Fruit fly (Drosophila melanogaster): ENCODE measurements around the gene Remo.

Gene Remo

DNA sequence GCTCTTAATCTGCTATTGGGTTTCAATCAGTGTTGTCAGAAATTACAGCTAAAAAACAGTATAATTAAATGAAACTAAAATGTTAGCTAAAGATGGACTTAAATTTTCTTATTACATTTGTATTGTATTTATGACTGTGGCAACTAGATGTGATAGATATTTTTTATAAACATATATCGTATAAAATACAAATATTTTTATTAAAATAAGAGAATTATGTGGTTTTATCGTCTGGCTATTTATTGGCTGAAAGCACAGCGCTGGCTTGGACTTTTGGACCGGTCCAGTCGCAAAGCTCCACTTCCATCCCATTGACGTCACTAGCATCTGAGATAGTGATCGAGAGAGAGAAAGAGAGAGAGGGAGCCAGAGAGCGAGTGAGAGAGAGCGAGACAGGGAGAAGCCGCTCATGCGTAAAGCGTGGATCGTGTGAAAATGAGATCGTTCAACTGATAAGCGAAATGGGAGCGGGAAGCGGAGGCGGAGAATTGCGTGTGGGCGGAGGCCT is 31.6 kb downstream of the Remo start (continued):
- TF ChIP-seq CG43689 (GFP tag; IDR thresholded peaks at IDR 0.05) (no peak), CG1529 (GFP tag; optimal IDR thresholded peaks at IDR 0.05) (no peak), CG14014 (GFP tag; IDR thresholded peaks at IDR 0.05) (no peak), Bdp1 (GFP tag; optimal IDR thresholded peaks at IDR 0.05) (no peak), gsb (GFP tag; IDR thresholded peaks at IDR 0.05) (no peak), Kr (GFP tag; optimal IDR thresholded peaks at IDR 0.05) (no peak), CG4730 (GFP tag; IDR thresholded peaks at IDR 0.05) (no peak), eyg (GFP tag; optimal IDR thresholded peaks at IDR 0.05) (no peak), CG16779 (GFP tag; IDR thresholded peaks at IDR 0.05) (no peak), Hand (GFP tag; optimal IDR thresholded peaks at IDR 0.05) (peak; percentile 27), CG10209 (GFP tag; optimal IDR thresholded peaks at IDR 0.05) (no peak), CG14050 (GFP tag; IDR thresholded peaks at IDR 0.05) (no peak), CG8089 (GFP tag; optimal IDR thresholded peaks at IDR 0.05) (no peak), CG15479 (GFP tag; optimal IDR thresholded peaks at IDR 0.05) (no peak), CG9437 (GFP tag; optimal IDR thresholded peaks at IDR 0.05) (peak; percentile 6), CG11093 (GFP tag; IDR thresholded peaks at IDR 0.05) (no peak), Oaz (GFP tag; IDR thresholded peaks at IDR 0.05) (no peak), CG12104 (GFP tag; optimal IDR thresholded peaks at IDR 0.05) (no peak), CG3407 (GFP tag; optimal IDR thresholded peaks at IDR 0.05) (no peak), wdn (GFP tag; IDR thresholded peaks at IDR 0.05) (no peak), CG1832 (GFP tag; optimal IDR thresholded peaks at IDR 0.05) (peak; percentile 76), fd3F (GFP tag; optimal IDR thresholded peaks at IDR 0.05) (peak; percentile 39), seq (GFP tag; IDR thresholded peaks at IDR 0.05) (no peak), MESR4 (GFP tag; optimal IDR thresholded peaks at IDR 0.05) (no peak), prd (optimal IDR thresholded peaks at IDR 0.05) (no peak), prd (GFP tag; IDR thresholded peaks at IDR 0.05) (no peak), D19A (tag; optimal IDR thresholded peaks at IDR 0.05) (peak; percentile 48), abd-A (tag; optimal IDR thresholded peaks at IDR 0.05) (peak; percentile 22), CG9876 (GFP tag; optimal IDR thresholded peaks at IDR 0.05) (no peak), zen (tag; optimal IDR thresholded peaks at IDR 0.05) (no peak), phol (tag; optimal IDR thresholded peaks at IDR 0.05) (peak; percentile 22), vfl (GFP tag; optimal IDR thresholded peaks at IDR 0.05) (no peak), tio (GFP tag; optimal IDR thresholded peaks at IDR 0.05) (no peak), CG18011 (GFP tag; optimal IDR thresholded peaks at IDR 0.05) (no peak), ERR (GFP tag; optimal IDR thresholded peaks at IDR 0.05) (no peak), lilli (GFP tag; optimal IDR thresholded peaks at IDR 0.05) (peak; percentile 7), dm (GFP tag; optimal IDR thresholded peaks at IDR 0.05) (no peak), Meics (GFP tag; optimal IDR thresholded peaks at IDR 0.05) (peak; percentile 55), CG10147 (GFP tag; optimal IDR thresholded peaks at IDR 0.05) (peak; percentile 57), CG32767 (GFP tag; IDR thresholded peaks at IDR 0.05) (no peak), klu (GFP tag; IDR thresholded peaks at IDR 0.05) (peak; percentile 26; the same call in 1 of the 2 replicates), ci (GFP tag; IDR thresholded peaks at IDR 0.05) (no peak), CG10543 (GFP tag; optimal IDR thresholded peaks at IDR 0.05) (no peak), CG11247 (GFP tag; IDR thresholded peaks at IDR 0.05) (no peak), gcm2 (GFP tag; optimal IDR thresholded peaks at IDR 0.05) (no peak), Dp (GFP tag; optimal IDR thresholded peaks at IDR 0.05) (no peak), Atf-2 (GFP tag; optimal IDR thresholded peaks at IDR 0.05) (no peak), luna (GFP tag; optimal IDR thresholded peaks at IDR 0.05) (no peak), CG17568 (GFP tag; optimal IDR thresholded peaks at IDR 0.05) (no peak), tap (tag; optimal IDR thresholded peaks at IDR 0.05) (peak; percentile 19), gfzf (GFP tag; optimal IDR thresholded peaks at IDR 0.05) (no peak), CG12299 (tag; optimal IDR thresholded peaks at IDR 0.05) (peak; percentile 3)
